Fruit fly (Drosophila melanogaster) whole organism, embryonic: ENCODE data around the gene CG11723.

Experiments
- Adf1 ChIP-seq: fragments of 200-800 bp; sonication (Bioruptor generic); IDR thresholded peaks from 2 replicates; pipeline ENCODE4 v1.3.6; 2022; ENCODE audit warnings: missing biosample characterization, missing genetic modification characterization
- BtbVII ChIP-seq: fragments of 200-800 bp; sonication (Bioruptor generic); optimal IDR thresholded peaks from 3 replicates; lab custom pipeline; 2017; ENCODE audit warnings: missing biosample characterization, mild to moderate bottlenecking, missing genetic modification characterization
- CG10431 ChIP-seq: fragments of 200-800 bp; sonication (Bioruptor generic); optimal IDR thresholded peaks from 3 replicates; lab custom pipeline; 2018; ENCODE audit warnings: missing biosample characterization, mild to moderate bottlenecking, missing genetic modification characterization
- CG10543 ChIP-seq: fragments of 200-800 bp; sonication (Bioruptor generic); optimal IDR thresholded peaks from 3 replicates; lab custom pipeline; 2017; ENCODE audit warnings: missing biosample characterization, mild to moderate bottlenecking, missing genetic modification characterization, moderate library complexity
- CG12769 ChIP-seq: fragments of 200-800 bp; sonication (Bioruptor generic); optimal IDR thresholded peaks from 2 replicates; lab custom pipeline; 2019; ENCODE audit warnings: missing biosample characterization, mild to moderate bottlenecking, missing genetic modification characterization, moderate library complexity
- CG12942 ChIP-seq: fragments of 200-800 bp; sonication (Bioruptor generic); optimal IDR thresholded peaks from 3 replicates; lab custom pipeline; 2016; ENCODE audit warnings: missing biosample characterization, missing genetic modification characterization
- CG13296 ChIP-seq: fragments of 200-800 bp; sonication (Bioruptor generic); optimal IDR thresholded peaks from 3 replicates; lab custom pipeline; 2018; ENCODE audit warnings: missing biosample characterization, mild to moderate bottlenecking, missing genetic modification characterization
- CG16863 ChIP-seq: fragments of 200-800 bp; sonication (Bioruptor generic); optimal IDR thresholded peaks from 3 replicates; lab custom pipeline; 2016; ENCODE audit warnings: missing biosample characterization, missing genetic modification characterization
- CG17328 ChIP-seq: fragments of 200-800 bp; sonication (Bioruptor generic); IDR thresholded peaks from 2 replicates; pipeline ENCODE4 v1.3.6; 2022; ENCODE audit warnings: missing biosample characterization, missing genetic modification characterization
- CG1792 ChIP-seq: fragments of 200-800 bp; sonication (Bioruptor generic); optimal IDR thresholded peaks from 2 replicates; lab custom pipeline; 2016; ENCODE audit warnings: missing biosample characterization, missing genetic modification characterization
- CG1832 ChIP-seq: fragments of 200-800 bp; sonication (Bioruptor generic); optimal IDR thresholded peaks from 2 replicates; lab custom pipeline; 2017; ENCODE audit warnings: missing biosample characterization, mild to moderate bottlenecking, missing genetic modification characterization, inconsistent platforms
- CG2129 ChIP-seq: fragments of 200-800 bp; sonication (Bioruptor generic); IDR thresholded peaks from 2 replicates; pipeline ENCODE4 v1.3.6; 2022; ENCODE audit warnings: missing biosample characterization, missing genetic modification characterization; ENCODE audit not compliant: partially characterized antibody
- CG31388 ChIP-seq: fragments of 200-800 bp; sonication (Bioruptor generic); optimal IDR thresholded peaks from 2 replicates; lab custom pipeline; 2016; ENCODE audit warnings: missing biosample characterization, missing genetic modification characterization
- CG34224 ChIP-seq: fragments of 200-800 bp; sonication (Bioruptor generic); IDR thresholded peaks from 3 replicates; pipeline ENCODE4 v1.3.6; 2022; ENCODE audit warnings: missing biosample characterization, missing genetic modification characterization; ENCODE audit not compliant: partially characterized antibody
- CG5245 ChIP-seq: fragments of 200-800 bp; sonication (Bioruptor generic); optimal IDR thresholded peaks from 3 replicates; lab custom pipeline; 2016; ENCODE audit warnings: missing biosample characterization, missing genetic modification characterization
- CG6689 ChIP-seq: fragments of 200-800 bp; sonication (Bioruptor generic); IDR thresholded peaks from 2 replicates; pipeline ENCODE4 v1.3.6; 2022; ENCODE audit warnings: missing biosample characterization, missing genetic modification characterization
- CG6765 ChIP-seq: fragments of 200-800 bp; sonication (Bioruptor generic); optimal IDR thresholded peaks from 3 replicates; lab custom pipeline; 2017; ENCODE audit warnings: missing biosample characterization, mild to moderate bottlenecking, missing genetic modification characterization
- CG7357 ChIP-seq: fragments of 200-800 bp; sonication (Bioruptor generic); IDR thresholded peaks from 3 replicates; pipeline ENCODE4 v1.3.6; 2022; ENCODE audit warnings: missing biosample characterization, missing genetic modification characterization
- CG7786 ChIP-seq: fragments of 200-800 bp; sonication (Bioruptor generic); optimal IDR thresholded peaks from 2 replicates; lab custom pipeline; 2016; ENCODE audit warnings: missing biosample characterization, missing genetic modification characterization
- CG8281 ChIP-seq: fragments of 200-800 bp; sonication (Bioruptor generic); optimal IDR thresholded peaks from 2 replicates; lab custom pipeline; 2018; ENCODE audit warnings: missing biosample characterization, mild to moderate bottlenecking, missing genetic modification characterization, moderate library complexity
- CG8290 ChIP-seq, 3 experiments: fragments of 200-800 bp; sonication (Bioruptor generic); optimal IDR thresholded peaks; 2 replicates each; lab custom pipeline; 2016 to 2019; ENCODE audit warnings: missing biosample characterization in 3 of 3, missing genetic modification characterization in 3 of 3, mild to moderate bottlenecking in 2 of 3, moderate library complexity in 1 of 3
- CG8478 ChIP-seq: fragments of >200 bp; optimal IDR thresholded peaks from 2 replicates; lab custom pipeline; 2018
- CHES-1-like ChIP-seq: fragments of 200-800 bp; sonication (Bioruptor generic); optimal IDR thresholded peaks from 2 replicates; lab custom pipeline; 2016; ENCODE audit warnings: missing biosample characterization, missing genetic modification characterization
- Drgx ChIP-seq: fragments of 200-800 bp; sonication (Bioruptor generic); IDR thresholded peaks from 2 replicates; pipeline ENCODE4 v1.3.6; 2022; ENCODE audit warnings: missing biosample characterization, missing genetic modification characterization
- Ets97D ChIP-seq: fragments of 200-800 bp; sonication (Bioruptor generic); optimal IDR thresholded peaks from 3 replicates; lab custom pipeline; 2016; ENCODE audit warnings: missing biosample characterization, missing genetic modification characterization
- Gug ChIP-seq: fragments of 200-800 bp; sonication (Bioruptor generic); IDR thresholded peaks from 4 replicates; pipeline ENCODE4 v1.3.6; 2022; ENCODE audit warnings: missing biosample characterization, missing genetic modification characterization
- HLH3B ChIP-seq: fragments of 200-800 bp; sonication (Bioruptor generic); IDR thresholded peaks from 2 replicates; pipeline ENCODE4 v1.3.6; 2022; ENCODE audit warnings: missing biosample characterization, missing genetic modification characterization
- NC2α ChIP-seq: fragments of 200-800 bp; sonication (Bioruptor generic); optimal IDR thresholded peaks from 2 replicates; lab custom pipeline; 2016; ENCODE audit warnings: missing biosample characterization, missing genetic modification characterization
- Pdp1 ChIP-seq, 2 experiments: fragments of 200-800 bp; sonication (Bioruptor generic); optimal IDR thresholded peaks; 3 replicates each; lab custom pipeline; 2016; ENCODE audit warnings: missing biosample characterization in 2 of 2, missing genetic modification characterization in 2 of 2, mild to moderate bottlenecking in 1 of 2, moderate library complexity in 1 of 2
- Side ChIP-seq: fragments of 200-800 bp; sonication (Bioruptor generic); optimal IDR thresholded peaks from 2 replicates; lab custom pipeline; 2016; ENCODE audit warnings: missing biosample characterization, missing genetic modification characterization
- Vsx1 ChIP-seq: fragments of 200-800 bp; sonication (Bioruptor generic); optimal IDR thresholded peaks from 2 replicates; lab custom pipeline; 2017; ENCODE audit warnings: missing biosample characterization, mild to moderate bottlenecking, missing genetic modification characterization, missing genetic modification reagents
- YL-1 ChIP-seq: fragments of 200-800 bp; sonication (Bioruptor generic); optimal IDR thresholded peaks from 3 replicates; lab custom pipeline; 2017; ENCODE audit warnings: missing biosample characterization, mild to moderate bottlenecking, missing genetic modification characterization
- btn ChIP-seq: fragments of 200-800 bp; sonication (Bioruptor generic); optimal IDR thresholded peaks from 2 replicates; lab custom pipeline; 2016; ENCODE audit warnings: missing biosample characterization, missing genetic modification characterization
- corto ChIP-seq: fragments of 200-800 bp; sonication (Bioruptor generic); optimal IDR thresholded peaks from 2 replicates; lab custom pipeline; 2016; ENCODE audit warnings: missing biosample characterization, mild to moderate bottlenecking, missing genetic modification characterization, moderate library complexity
- dan ChIP-seq: fragments of 200-800 bp; sonication (Bioruptor generic); IDR thresholded peaks from 2 replicates; pipeline ENCODE4 v1.3.6; 2022; ENCODE audit warnings: missing biosample characterization, missing genetic modification characterization
- danr ChIP-seq: fragments of 200-800 bp; sonication (Bioruptor generic); IDR thresholded peaks from 2 replicates; pipeline ENCODE4 v1.3.6; 2022; ENCODE audit warnings: missing biosample characterization, missing genetic modification characterization
- dmrt99B ChIP-seq: fragments of 200-800 bp; sonication (Bioruptor generic); optimal IDR thresholded peaks from 2 replicates; lab custom pipeline; 2018; ENCODE audit warnings: missing biosample characterization, mild to moderate bottlenecking, missing genetic modification characterization, moderate library complexity
- dpn ChIP-seq, 2 experiments: fragments of 200-800 bp; sonication (Bioruptor generic); optimal IDR thresholded peaks; 3 replicates each; lab custom pipeline; 2016; ENCODE audit warnings: missing biosample characterization in 2 of 2, missing genetic modification characterization in 2 of 2
- eve ChIP-seq, 2 experiments: fragments of >200 bp; optimal IDR thresholded peaks; 2 replicates each; lab custom pipeline; 2017; ENCODE audit warnings: missing biosample characterization in 2 of 2, missing genetic modification characterization in 2 of 2
- fd64A ChIP-seq: fragments of 200-800 bp; sonication (Bioruptor generic); optimal IDR thresholded peaks from 3 replicates; lab custom pipeline; 2018; ENCODE audit warnings: missing biosample characterization, mild to moderate bottlenecking, missing genetic modification characterization
- fu2 ChIP-seq: fragments of 200-800 bp; sonication (Bioruptor generic); optimal IDR thresholded peaks from 2 replicates; lab custom pipeline; 2016; ENCODE audit warnings: missing biosample characterization, missing genetic modification characterization
- gcm2 ChIP-seq: fragments of 200-800 bp; sonication (Bioruptor generic); optimal IDR thresholded peaks from 2 replicates; lab custom pipeline; 2016; ENCODE audit warnings: missing biosample characterization, missing genetic modification characterization
- grau ChIP-seq: fragments of 200-800 bp; optimal IDR thresholded peaks from 3 replicates; lab custom pipeline; 2019; ENCODE audit warnings: missing biosample characterization, mild to moderate bottlenecking, missing genetic modification characterization, moderate library complexity
- gsb-n ChIP-seq: fragments of 200-800 bp; sonication (Bioruptor generic); optimal IDR thresholded peaks from 3 replicates; lab custom pipeline; 2018; ENCODE audit warnings: missing biosample characterization, mild to moderate bottlenecking, missing genetic modification characterization
- gt ChIP-seq: fragments of 200-800 bp; sonication (Bioruptor generic); IDR thresholded peaks from 2 replicates; pipeline ENCODE4 v1.3.6; 2022; ENCODE audit warnings: missing biosample characterization, missing genetic modification characterization
- luna ChIP-seq: fragments of 200-800 bp; sonication (Bioruptor generic); optimal IDR thresholded peaks from 2 replicates; lab custom pipeline; 2016; ENCODE audit warnings: missing biosample characterization, missing genetic modification characterization
- nerfin-2 ChIP-seq: fragments of 200-800 bp; sonication (Bioruptor generic); IDR thresholded peaks from 2 replicates; pipeline ENCODE4 v1.3.6; 2022; ENCODE audit warnings: missing biosample characterization, missing genetic modification characterization; ENCODE audit not compliant: partially characterized antibody
- ranshi ChIP-seq: fragments of 200-800 bp; sonication (Bioruptor generic); IDR thresholded peaks from 2 replicates; pipeline ENCODE4 v1.3.6; 2022; ENCODE audit warnings: missing biosample characterization, missing genetic modification characterization
- sc ChIP-seq, 3 experiments: fragments of >200 bp in 2 of 3; fragments of 200-800 bp in 1 of 3; sonication (Bioruptor generic) in 1 of 3; optimal IDR thresholded peaks; 2 replicates in 2 of 3; 3 replicates in 1 of 3; lab custom pipeline; 2017; ENCODE audit warnings: mild to moderate bottlenecking in 1 of 3, missing biosample characterization in 1 of 3, missing genetic modification characterization in 1 of 3, missing genetic modification reagents in 1 of 3
- seq ChIP-seq: fragments of 200-800 bp; sonication (Bioruptor generic); IDR thresholded peaks from 2 replicates; pipeline ENCODE4 v1.3.6; 2022; ENCODE audit warnings: missing biosample characterization, missing genetic modification characterization
- tin ChIP-seq: fragments of 200-800 bp; sonication (Bioruptor generic); optimal IDR thresholded peaks from 3 replicates; lab custom pipeline; 2016; ENCODE audit warnings: missing biosample characterization, missing genetic modification characterization

The CG11723 gene

dm6 chr2L:2192123-2192601, 45.1 kb upstream of the CG11723 start, which contains the start of gene CG10874 (continued):
- no peak for TF ChIP-seq sc (optimal IDR thresholded peaks at IDR 0.05; lab: Kevin White, UChicago)
- no peak for TF ChIP-seq sc (GFP tag; optimal IDR thresholded peaks at IDR 0.05; lab: Kevin White, UChicago)
- TF ChIP-seq CG1792, result no peak
- no peak for TF ChIP-seq CG7786 (GFP tag; lab: Kevin White, UChicago)
- TF ChIP-seq danr (GFP tag; lab: Robert Waterston, UW), result no peak
- TF ChIP-seq grau (tag; lab: Kevin White, UChicago), result peak; percentile 10
- TF ChIP-seq eve (GFP tag; optimal IDR thresholded peaks at IDR 0.05; lab: Kevin White, UChicago), result no peak
- no peak for TF ChIP-seq CG2129 (GFP tag; lab: Robert Waterston, UW)
- no peak for TF ChIP-seq CG12942
- no peak for TF ChIP-seq CG31388 (GFP tag; lab: Kevin White, UChicago)
- no peak for TF ChIP-seq nerfin-2 (GFP tag; lab: Robert Waterston, UW)
- no peak for TF ChIP-seq CG6765 (GFP tag; lab: Kevin White, UChicago)
- TF ChIP-seq Pdp1 (GFP tag; optimal IDR thresholded peaks at IDR 0.05; lab: Kevin White, UChicago), result no peak
- TF ChIP-seq Vsx1 (GFP tag; lab: Kevin White, UChicago), result no peak
- TF ChIP-seq CG5245 (GFP tag; lab: Kevin White, UChicago), result no peak
- peak; percentile 23 for TF ChIP-seq CG8290 (GFP tag; optimal IDR thresholded peaks at IDR 0.05; lab: Kevin White, UChicago)
- peak in 1 of 2 experiments; percentile 62 for TF ChIP-seq CG8290 (tag; optimal IDR thresholded peaks at IDR 0.05; lab: Kevin White, UChicago)
- no peak for TF ChIP-seq luna (GFP tag; lab: Kevin White, UChicago)
- TF ChIP-seq tin (GFP tag; lab: Kevin White, UChicago), result no peak
- TF ChIP-seq BtbVII (GFP tag; lab: Kevin White, UChicago), result no peak
- TF ChIP-seq Adf1 (GFP tag; lab: Robert Waterston, UW), result no peak
- no peak for TF ChIP-seq fu2
- TF ChIP-seq dan, result no peak
- TF ChIP-seq Side (GFP tag; lab: Kevin White, UChicago), result no peak
- TF ChIP-seq Drgx, result no peak
- TF ChIP-seq Gug (GFP tag; lab: Robert Waterston, UW), result no peak
- peak; percentile 88 for TF ChIP-seq YL-1 (GFP tag; lab: Kevin White, UChicago)
- no peak for TF ChIP-seq CG6689 (GFP tag; lab: Robert Waterston, UW)
- no peak for TF ChIP-seq CHES-1-like (GFP tag; lab: Kevin White, UChicago)
- TF ChIP-seq CG8281 (tag; lab: Kevin White, UChicago), result no peak
- TF ChIP-seq CG10431 (GFP tag; lab: Kevin White, UChicago), result no peak
- no peak for TF ChIP-seq CG17328 (GFP tag; lab: Robert Waterston, UW)
- no peak for TF ChIP-seq gt (GFP tag; lab: Robert Waterston, UW)
- TF ChIP-seq CG1832, result no peak
- no peak for TF ChIP-seq seq (GFP tag; lab: Robert Waterston, UW)
- no peak for TF ChIP-seq dpn (GFP tag; optimal IDR thresholded peaks at IDR 0.05; lab: Kevin White, UChicago)
- peak; percentile 78 for TF ChIP-seq Ets97D (GFP tag; lab: Kevin White, UChicago)
- TF ChIP-seq gsb-n (tag; lab: Kevin White, UChicago), result no peak
- no peak for TF ChIP-seq btn (GFP tag; lab: Kevin White, UChicago)
- no peak for TF ChIP-seq ranshi (GFP tag; lab: Robert Waterston, UW)
- TF ChIP-seq CG12769, result peak; percentile 10
- no peak for TF ChIP-seq HLH3B (GFP tag; lab: Robert Waterston, UW)
- TF ChIP-seq dmrt99B (tag; lab: Kevin White, UChicago), result no peak
- TF ChIP-seq NC2α (GFP tag; lab: Kevin White, UChicago), result no peak
- no peak for TF ChIP-seq CG8478 (lab: Kevin White, UChicago)
- TF ChIP-seq CG10543 (GFP tag; lab: Kevin White, UChicago), result peak; percentile 3
- no peak for TF ChIP-seq gcm2 (GFP tag; lab: Kevin White, UChicago)
- no peak for TF ChIP-seq corto (GFP tag; lab: Kevin White, UChicago)
- no peak for TF ChIP-seq CG16863 (GFP tag; lab: Kevin White, UChicago)
- no peak for TF ChIP-seq fd64A (GFP tag; lab: Kevin White, UChicago)
- no peak for TF ChIP-seq CG34224 (GFP tag; lab: Robert Waterston, UW)
- TF ChIP-seq CG13296 (GFP tag; lab: Kevin White, UChicago), result no peak
- TF ChIP-seq CG7357, result no peak
